Worm (Caenorhabditis elegans) whole organism, L2 larva: ENCODE measurements around the gene fbxa-84.

ENCODE experiments used
- F13H6.1 ChIP-seq: sonication (generic microtip); optimal IDR thresholded peaks from 2 replicates; lab custom pipeline; 2016; ENCODE audit warnings: missing genetic modification characterization, missing compliant biosample characterization
- R02D3.7 ChIP-seq: fragments of 150-350 bp; optimal IDR thresholded peaks from 2 replicates; lab custom pipeline; 2014; ENCODE audit warnings: missing biosample characterization, missing genetic modification characterization
- Y55F3AM.14 ChIP-seq: fragments of 200-800 bp; sonication (Bioruptor generic); optimal IDR thresholded peaks from 2 replicates; lab custom pipeline; 2018; ENCODE audit warnings: mild to moderate bottlenecking, missing genetic modification characterization, missing compliant biosample characterization
- alr-1 ChIP-seq: fragments of 150-350 bp; optimal IDR thresholded peaks from 2 replicates; lab custom pipeline; 2014; ENCODE audit warnings: missing biosample characterization, missing genetic modification characterization
- ama-1 ChIP-seq: fragments of 150-350 bp; optimal IDR thresholded peaks from 2 replicates; lab custom pipeline; 2018; ENCODE audit warnings: inconsistent platforms
- blmp-1 ChIP-seq: sonication (generic microtip); optimal IDR thresholded peaks from 2 replicates; lab custom pipeline; 2017; ENCODE audit warnings: missing genetic modification characterization, mild to moderate bottlenecking, missing compliant biosample characterization, antibody characterized with exemption, moderate library complexity; ENCODE audit not compliant: insufficient read depth
- ceh-82 ChIP-seq: fragments of 150-350 bp; optimal IDR thresholded peaks from 2 replicates; lab custom pipeline; 2014; ENCODE audit warnings: missing biosample characterization, missing genetic modification characterization
- crh-2 ChIP-seq: sonication (generic microtip); optimal IDR thresholded peaks from 2 replicates; lab custom pipeline; 2017; ENCODE audit warnings: missing biosample characterization, missing genetic modification characterization
- dmd-4 ChIP-seq: sonication (generic microtip); optimal IDR thresholded peaks from 2 replicates; lab custom pipeline; 2017; ENCODE audit warnings: missing biosample characterization, missing genetic modification characterization
- egl-27 ChIP-seq: sonication (generic microtip); optimal IDR thresholded peaks from 3 replicates; lab custom pipeline; 2017; ENCODE audit warnings: missing biosample characterization, missing genetic modification reagents, missing genetic modification characterization
- elt-1 ChIP-seq: fragments of 150-350 bp; optimal IDR thresholded peaks from 2 replicates; lab custom pipeline; 2014; ENCODE audit warnings: missing biosample characterization, missing genetic modification characterization
- elt-3 ChIP-seq: sonication (generic microtip); optimal IDR thresholded peaks from 2 replicates; lab custom pipeline; 2017; ENCODE audit warnings: missing biosample characterization, missing genetic modification characterization
- gmeb-1 ChIP-seq: fragments of 150-350 bp; optimal IDR thresholded peaks from 2 replicates; lab custom pipeline; 2014; ENCODE audit warnings: missing biosample characterization, missing genetic modification characterization
- lin-11 ChIP-seq: fragments of 150-350 bp; sonication (generic microtip); optimal IDR thresholded peaks from 2 replicates; lab custom pipeline; 2014; ENCODE audit warnings: missing biosample characterization, missing genetic modification characterization, inconsistent platforms, mixed read lengths
- lin-13 ChIP-seq: fragments of 150-350 bp; optimal IDR thresholded peaks from 2 replicates; lab custom pipeline; 2014; ENCODE audit warnings: missing biosample characterization, missing genetic modification reagents, missing genetic modification characterization
- lin-39 ChIP-seq: fragments of 150-350 bp; optimal IDR thresholded peaks from 2 replicates; lab custom pipeline; 2014; ENCODE audit warnings: missing biosample characterization, missing genetic modification reagents, missing genetic modification characterization
- lsy-2 ChIP-seq, 2 experiments: fragments of 150-350 bp in 1 of 2; sonication (generic microtip) in 1 of 2; optimal IDR thresholded peaks; 2 replicates each; lab custom pipeline; 2014 to 2017; ENCODE audit warnings: missing biosample characterization in 2 of 2, missing genetic modification characterization in 2 of 2
- mbf-1 ChIP-seq: sonication (generic microtip); optimal IDR thresholded peaks from 2 replicates; lab custom pipeline; 2017; ENCODE audit warnings: missing biosample characterization, missing genetic modification characterization
- mdl-1 ChIP-seq, 2 experiments: fragments of 150-350 bp in 1 of 2; sonication (generic microtip) in 1 of 2; optimal IDR thresholded peaks; 2 replicates each; lab custom pipeline; 2017; ENCODE audit warnings: missing biosample characterization in 2 of 2, missing genetic modification characterization in 2 of 2
- nhr-10 ChIP-seq: sonication (generic microtip); optimal IDR thresholded peaks from 2 replicates; lab custom pipeline; 2017; ENCODE audit warnings: missing biosample characterization, missing genetic modification characterization
- nhr-11 ChIP-seq: fragments of 150-350 bp; optimal IDR thresholded peaks from 2 replicates; lab custom pipeline; 2014; ENCODE audit warnings: missing biosample characterization, missing genetic modification characterization
- nhr-12 ChIP-seq: fragments of 150-350 bp; optimal IDR thresholded peaks from 2 replicates; lab custom pipeline; 2014; ENCODE audit warnings: missing biosample characterization, missing genetic modification characterization
- nhr-129 ChIP-seq: fragments of 150-350 bp; optimal IDR thresholded peaks from 2 replicates; lab custom pipeline; 2014; ENCODE audit warnings: missing biosample characterization, missing genetic modification characterization
- nhr-237 ChIP-seq: fragments of 150-350 bp; optimal IDR thresholded peaks from 2 replicates; lab custom pipeline; 2014; ENCODE audit warnings: missing biosample characterization, missing genetic modification characterization
- nhr-6 ChIP-seq: fragments of 150-350 bp; optimal IDR thresholded peaks from 2 replicates; lab custom pipeline; 2014; ENCODE audit warnings: missing biosample characterization, missing genetic modification characterization
- peb-1 ChIP-seq: fragments of 150-350 bp; optimal IDR thresholded peaks from 2 replicates; lab custom pipeline; 2014; ENCODE audit warnings: missing biosample characterization, missing genetic modification characterization
- skn-1 ChIP-seq: sonication (generic microtip); optimal IDR thresholded peaks from 2 replicates; lab custom pipeline; 2017; ENCODE audit warnings: missing biosample characterization, missing genetic modification characterization
- sma-3 ChIP-seq: sonication (generic microtip); optimal IDR thresholded peaks from 2 replicates; lab custom pipeline; 2016; ENCODE audit warnings: missing genetic modification reagents, missing genetic modification characterization, missing compliant biosample characterization
- unc-39 ChIP-seq: fragments of 150-350 bp; optimal IDR thresholded peaks from 2 replicates; lab custom pipeline; 2014; ENCODE audit warnings: missing biosample characterization, missing genetic modification characterization
- unc-55 ChIP-seq: fragments of 150-350 bp; sonication (generic microtip); optimal IDR thresholded peaks from 3 replicates; lab custom pipeline; 2014; ENCODE audit warnings: missing biosample characterization, missing genetic modification reagents, missing genetic modification characterization
- unc-62 ChIP-seq: fragments of 150-350 bp; optimal IDR thresholded peaks from 2 replicates; lab custom pipeline; 2014; ENCODE audit warnings: missing biosample characterization, missing genetic modification reagents, missing genetic modification characterization
- zag-1 ChIP-seq: fragments of 150-350 bp; optimal IDR thresholded peaks from 2 replicates; lab custom pipeline; 2014; ENCODE audit warnings: missing biosample characterization, missing genetic modification characterization
- ztf-1 ChIP-seq: fragments of 200-800 bp; sonication (Bioruptor generic); conservative IDR thresholded peaks from 2 replicates; pipeline ENCODE4 v1.3.6; 2022; ENCODE audit warnings: missing genetic modification characterization, missing compliant biosample characterization
- ztf-11 ChIP-seq: sonication (generic microtip); optimal IDR thresholded peaks from 2 replicates; lab custom pipeline; 2017; ENCODE audit warnings: missing biosample characterization, missing genetic modification characterization
- ztf-4 ChIP-seq: fragments of 150-350 bp; optimal IDR thresholded peaks from 2 replicates; lab custom pipeline; 2014; ENCODE audit warnings: missing biosample characterization, missing genetic modification characterization

The fbxa-84 gene

DNA sequence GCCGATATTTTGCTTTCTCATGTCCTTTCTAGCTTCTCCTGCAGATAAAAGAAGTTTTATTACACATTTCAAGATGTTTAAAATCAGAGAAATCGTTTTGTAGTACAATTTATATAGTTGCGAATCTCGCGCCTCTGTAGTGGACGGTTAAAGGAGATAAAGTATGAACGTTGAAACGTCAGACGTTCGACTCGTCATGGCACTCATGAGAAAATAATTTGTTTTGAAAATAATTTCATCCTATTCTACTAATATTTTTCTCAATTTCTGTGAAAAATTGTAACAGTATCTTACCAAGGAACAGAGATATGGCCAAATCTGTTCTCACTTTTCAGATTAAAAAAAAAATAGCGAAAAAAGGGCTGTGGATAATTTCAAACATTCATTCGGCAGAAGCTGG lies 34.5 kb upstream of the fbxa-84 start, which contains the start of gene T09F5.20:
Gene T09F5.20 (minus strand): TSS at position 101 of the 400 bp plus-strand sequence.
- no peak for TF ChIP-seq lin-39 (tag; lab: Kevin White, UChicago)
- no peak for TF ChIP-seq egl-27 (tag; lab: Kevin White, UChicago)
- TF ChIP-seq ztf-4 (tag; lab: Kevin White, UChicago) = no peak
- no peak for TF ChIP-seq F13H6.1 (tag; lab: Kevin White, UChicago)
- TF ChIP-seq gmeb-1 (tag; lab: Kevin White, UChicago) = no peak
- no peak for TF ChIP-seq R02D3.7 (tag; lab: Kevin White, UChicago)
- TF ChIP-seq mbf-1 (tag; lab: Kevin White, UChicago) = no peak
- TF ChIP-seq nhr-6 (tag; lab: Kevin White, UChicago) = no peak
- no peak for TF ChIP-seq elt-1 (tag; lab: Kevin White, UChicago)
- no peak for TF ChIP-seq zag-1 (tag; lab: Kevin White, UChicago)
- no peak for TF ChIP-seq unc-39 (tag; lab: Kevin White, UChicago)
- TF ChIP-seq lin-13 (GFP tag; lab: Kevin White, UChicago) = no peak
- TF ChIP-seq unc-62 (GFP tag; lab: Kevin White, UChicago) = no peak
- TF ChIP-seq unc-55 = no peak
- no peak for TF ChIP-seq mdl-1 (tag; optimal IDR thresholded peaks at IDR 0.05; lab: Kevin White, UChicago)
- no peak for TF ChIP-seq alr-1

- no peak for TF ChIP-seq nhr-129 (tag; lab: Kevin White, UChicago)
- TF ChIP-seq nhr-10 (tag; lab: Kevin White, UChicago) = no peak
- TF ChIP-seq ztf-11 = no peak
- no peak for TF ChIP-seq blmp-1
- no peak for TF ChIP-seq nhr-12 (tag; lab: Kevin White, UChicago)
- no peak for TF ChIP-seq crh-2 (tag; lab: Kevin White, UChicago)
- no peak for TF ChIP-seq nhr-11
- TF ChIP-seq unc-39 (tag; lab: Kevin White, UChicago) = no peak
- TF ChIP-seq peb-1 (tag; lab: Kevin White, UChicago) = no peak
- no peak for TF ChIP-seq ama-1 (lab: Kevin White, UChicago)
- no peak for TF ChIP-seq skn-1 (tag; lab: Kevin White, UChicago)
- no peak for TF ChIP-seq F13H6.1 (tag; lab: Kevin White, UChicago)
- no peak for TF ChIP-seq sma-3 (GFP tag; lab: Kevin White, UChicago)
- no peak for TF ChIP-seq Y55F3AM.14 (GFP tag; lab: Kevin White, UChicago)
Measured at ce11 chrV:15148800-15149199, 33.4 kb upstream of the fbxa-84 start, which contains the start of gene T09F5.1. Gene T09F5.1, plus strand, starts transcription at chrV:15149100.

DNA sequence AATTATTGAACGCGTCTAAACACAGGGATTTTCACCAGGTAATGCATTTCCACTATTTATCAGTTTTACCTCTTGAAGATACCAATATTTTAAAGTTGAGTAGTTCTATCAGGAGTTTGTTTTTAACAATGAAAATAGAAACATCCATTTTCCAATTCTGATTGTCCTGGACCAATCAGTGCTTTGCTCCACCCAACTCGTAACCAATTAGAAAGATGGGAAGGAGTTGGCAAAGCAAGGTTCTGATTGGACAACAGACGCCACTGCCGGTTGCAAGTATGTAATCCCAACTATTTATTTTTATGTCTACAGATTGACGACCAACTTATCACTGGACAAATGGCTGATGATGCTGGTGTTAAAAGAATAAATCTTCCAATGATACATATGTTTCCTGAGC lies 32.1 kb upstream of the fbxa-84 start:
- TF ChIP-seq elt-3 (tag; lab: Kevin White, UChicago) (no peak), unc-55 (no peak), unc-39 (tag; lab: Kevin White, UChicago) (no peak), lin-11 (tag; lab: Kevin White, UChicago) (no peak), lsy-2 (tag; optimal IDR thresholded peaks at IDR 0.05; lab: Kevin White, UChicago) (no peak), F13H6.1 (tag; lab: Kevin White, UChicago) (no peak), nhr-237 (tag; lab: Kevin White, UChicago) (no peak), R02D3.7 (tag; lab: Kevin White, UChicago) (no peak), mdl-1 (tag; optimal IDR thresholded peaks at IDR 0.05; lab: Kevin White, UChicago) (no peak), gmeb-1 (tag; lab: Kevin White, UChicago) (no peak), ztf-1 (GFP tag; lab: Robert Waterston, UW) (no peak), zag-1 (tag; lab: Kevin White, UChicago) (no peak), lin-13 (GFP tag; lab: Kevin White, UChicago) (no peak), ceh-82 (tag; lab: Kevin White, UChicago) (no peak), ztf-11 (no peak), crh-2 (tag; lab: Kevin White, UChicago) (no peak), nhr-11 (no peak)

DNA sequence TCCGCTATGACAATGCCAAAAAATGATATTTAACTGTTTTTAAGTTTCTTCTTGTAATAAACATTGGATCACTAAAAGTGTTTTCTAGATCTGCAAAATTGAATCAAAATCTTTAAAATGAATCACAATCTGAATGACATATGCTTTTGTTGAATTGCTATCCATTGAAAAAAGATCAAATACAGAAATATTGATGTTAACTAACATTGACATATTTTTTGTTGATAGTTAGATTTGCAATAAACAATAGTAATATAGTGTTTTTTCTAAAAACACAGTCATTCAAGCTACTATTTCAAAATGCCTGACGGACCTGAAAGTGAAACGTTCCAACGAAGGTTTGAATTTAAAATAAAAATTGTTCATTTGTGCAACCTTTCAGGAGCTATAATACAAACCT lies 31.6 kb upstream of the fbxa-84 start, which contains the start of gene T09F5.2:
Gene T09F5.2 (plus strand): TSS at position 301 of the 400 bp plus-strand sequence.
- TF ChIP-seq unc-55 (no peak), nhr-10 (tag; lab: Kevin White, UChicago) (no peak), nhr-12 (tag; lab: Kevin White, UChicago) (no peak), gmeb-1 (tag; lab: Kevin White, UChicago) (no peak), ztf-4 (tag; lab: Kevin White, UChicago) (no peak), unc-62 (GFP tag; lab: Kevin White, UChicago) (no peak), ztf-11 (no peak), R02D3.7 (tag; lab: Kevin White, UChicago) (no peak), unc-39 (tag; lab: Kevin White, UChicago) (no peak), dmd-4 (no peak), nhr-237 (tag; lab: Kevin White, UChicago) (no peak), crh-2 (tag; lab: Kevin White, UChicago) (no peak), blmp-1 (no peak), peb-1 (tag; lab: Kevin White, UChicago) (no peak), mdl-1 (tag; optimal IDR thresholded peaks at IDR 0.05; lab: Kevin White, UChicago) (no peak)
- TF ChIP-seq, all 48 proteins: peak for 0
